Worm (Caenorhabditis elegans) whole organism, L1 larva: ENCODE measurements around the gene srh-120.
"Not testable (repeated sequence)": the region's sequence is repeated elsewhere in the genome, so short reads cannot be mapped to it uniquely, and the experiment has no call there.

Experiments
- blmp-1 ChIP-seq: fragments of 150-350 bp; optimal IDR thresholded peaks from 2 replicates; lab custom pipeline; 2014; ENCODE audit warnings: missing biosample characterization, missing genetic modification characterization
- egl-27 ChIP-seq, 2 experiments: fragments of 150-350 bp in 1 of 2; sonication (generic microtip); optimal IDR thresholded peaks; 3 replicates each; lab custom pipeline; 2017 to 2018; ENCODE audit warnings: missing biosample characterization in 2 of 2, missing genetic modification characterization in 2 of 2, missing genetic modification reagents in 2 of 2
- grh-1 ChIP-seq: fragments of 200-800 bp; sonication (Bioruptor generic); IDR thresholded peaks from 2 replicates; pipeline ENCODE4 v1.3.6; 2022; ENCODE audit warnings: missing genetic modification reagents, missing genetic modification characterization, missing compliant biosample characterization
- lin-13 ChIP-seq: fragments of 150-350 bp; optimal IDR thresholded peaks from 2 replicates; lab custom pipeline; 2014; ENCODE audit warnings: missing biosample characterization, missing genetic modification reagents, missing genetic modification characterization
- mdl-1 ChIP-seq, 2 experiments: fragments of 150-350 bp; optimal IDR thresholded peaks; 2 replicates each; lab custom pipeline; 2014 to 2017; ENCODE audit warnings: missing biosample characterization in 2 of 2, missing genetic modification characterization in 2 of 2, inconsistent platforms in 1 of 2
- mep-1 ChIP-seq: fragments of 150-350 bp; optimal IDR thresholded peaks from 2 replicates; lab custom pipeline; 2014; ENCODE audit warnings: missing biosample characterization, missing genetic modification characterization
- rnt-1 ChIP-seq: sonication (generic microtip); optimal IDR thresholded peaks from 2 replicates; lab custom pipeline; 2016; ENCODE audit warnings: mild to moderate bottlenecking, missing genetic modification characterization, moderate library complexity, missing compliant biosample characterization
- snpc-4 ChIP-seq: fragments of 150-350 bp; optimal IDR thresholded peaks from 2 replicates; lab custom pipeline; 2014; ENCODE audit warnings: missing biosample characterization, missing genetic modification characterization
- unc-62 ChIP-seq: fragments of 150-350 bp; optimal IDR thresholded peaks from 2 replicates; lab custom pipeline; 2014; ENCODE audit warnings: missing biosample characterization, missing genetic modification reagents, missing genetic modification characterization
- vab-15 ChIP-seq: sonication (generic microtip); optimal IDR thresholded peaks from 2 replicates; lab custom pipeline; 2017; ENCODE audit warnings: missing genotype, mild to moderate bottlenecking, missing genetic modification characterization, missing compliant biosample characterization
- xbp-1 ChIP-seq: sonication (generic microtip); optimal IDR thresholded peaks from 2 replicates; lab custom pipeline; 2016; ENCODE audit warnings: missing genetic modification characterization, missing compliant biosample characterization
- zag-1 ChIP-seq: fragments of 150-350 bp; optimal IDR thresholded peaks from 2 replicates; lab custom pipeline; 2014; ENCODE audit warnings: missing biosample characterization, missing genetic modification characterization

ce11 chrV:17409955-17410354, 14.5 kb downstream of the srh-120 start, which contains the start of gene srh-132:
- TF ChIP-seq blmp-1; snpc-4 (tag; lab: Kevin White, UChicago); vab-15 (tag; lab: Kevin White, UChicago); grh-1 (GFP tag; lab: Robert Waterston, UW); lin-13 (GFP tag; lab: Kevin White, UChicago); zag-1 (tag; lab: Kevin White, UChicago); unc-62 (GFP tag; lab: Kevin White, UChicago); rnt-1; mdl-1 (tag; optimal IDR thresholded peaks at IDR 0.05; lab: Kevin White, UChicago); xbp-1 (tag; lab: Kevin White, UChicago); egl-27 (tag; optimal IDR thresholded peaks at IDR 0.05; lab: Kevin White, UChicago); mep-1: not testable (repeated sequence)
